Worm (Caenorhabditis elegans): ENCODE data around the gene dpr-1.

DNA sequence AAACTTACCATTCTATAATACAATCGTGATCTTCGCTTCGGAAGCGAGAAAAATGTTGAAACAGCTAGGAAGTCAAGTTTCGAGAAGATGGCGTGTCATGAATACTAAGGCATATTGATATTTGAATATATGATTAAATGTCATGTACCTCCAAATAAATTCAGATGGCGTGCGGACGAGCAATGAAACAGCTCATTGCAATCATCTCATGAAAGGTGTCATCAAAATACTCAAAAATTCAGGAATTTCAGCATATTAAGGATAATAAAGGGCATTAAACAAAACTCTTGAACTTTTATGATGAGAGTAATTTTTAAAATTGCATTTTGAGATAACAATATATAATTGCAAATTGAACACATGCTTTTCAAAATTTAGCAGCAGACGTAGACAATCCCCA, 26.6 kb downstream of the dpr-1 start, which contains the start of gene gcy-32:
- TF ChIP-seq ztf-11 (tag; optimal IDR thresholded peaks at IDR 0.05), result no peak
- TF ChIP-seq pha-4 (tag; optimal IDR thresholded peaks at IDR 0.05), result no peak
- TF ChIP-seq lsy-2 (tag; optimal IDR thresholded peaks at IDR 0.05), result no peak
- no peak for TF ChIP-seq elt-1 (tag; optimal IDR thresholded peaks at IDR 0.05; ENCODE audit: borderline replicate concordance, insufficient read depth)
- TF ChIP-seq sptf-1 (tag; optimal IDR thresholded peaks at IDR 0.05), result no peak
- TF ChIP-seq ceh-43 (GFP tag; optimal IDR thresholded peaks at IDR 0.05), result no peak
- TF ChIP-seq nhr-76 (tag; optimal IDR thresholded peaks at IDR 0.05), result no peak
- no peak for TF ChIP-seq unc-62 (GFP tag; optimal IDR thresholded peaks at IDR 0.05)
- no peak for TF ChIP-seq unc-39 (tag; optimal IDR thresholded peaks at IDR 0.05)
- TF ChIP-seq tbx-8 (GFP tag; optimal IDR thresholded peaks at IDR 0.05), result no peak
- no peak for TF ChIP-seq nhr-237 (tag; optimal IDR thresholded peaks at IDR 0.05)
- TF ChIP-seq blmp-1 (tag; optimal IDR thresholded peaks at IDR 0.05), result no peak
